Worm (Caenorhabditis elegans) whole organism, L3 larva: ENCODE data around the gene W03B1.9.

Experiments
- R02D3.7 ChIP-seq: fragments of 150-350 bp; optimal IDR thresholded peaks from 2 replicates; lab custom pipeline; 2014; ENCODE audit warnings: missing biosample characterization, missing genetic modification characterization
- ZK546.5 ChIP-seq: sonication (generic microtip); optimal IDR thresholded peaks from 2 replicates; lab custom pipeline; 2017; ENCODE audit warnings: missing biosample characterization, missing genetic modification characterization
- aly-2 ChIP-seq: fragments of 150-350 bp; optimal IDR thresholded peaks from 2 replicates; lab custom pipeline; 2014; ENCODE audit warnings: missing biosample characterization, missing genetic modification characterization
- ama-1 ChIP-seq: fragments of 150-350 bp; optimal IDR thresholded peaks from 2 replicates; lab custom pipeline; 2018
- ceh-16 ChIP-seq: sonication (generic microtip); optimal IDR thresholded peaks from 2 replicates; lab custom pipeline; 2017; ENCODE audit warnings: missing biosample characterization, missing genetic modification characterization
- ceh-28 ChIP-seq: fragments of 150-350 bp; optimal IDR thresholded peaks from 2 replicates; lab custom pipeline; 2014; ENCODE audit warnings: missing biosample characterization, missing genetic modification reagents, missing genetic modification characterization
- ceh-82 ChIP-seq: fragments of 150-350 bp; optimal IDR thresholded peaks from 2 replicates; lab custom pipeline; 2014; ENCODE audit warnings: missing biosample characterization, missing genetic modification characterization
- ceh-9 ChIP-seq: sonication (generic microtip); optimal IDR thresholded peaks from 2 replicates; lab custom pipeline; 2018; ENCODE audit warnings: missing biosample characterization, missing genetic modification characterization
- daf-12 ChIP-seq: fragments of 150-350 bp; optimal IDR thresholded peaks from 2 replicates; lab custom pipeline; 2014; ENCODE audit warnings: missing biosample characterization, missing genetic modification reagents, missing genetic modification characterization
- egl-27 ChIP-seq: sonication (generic microtip); optimal IDR thresholded peaks from 4 replicates; lab custom pipeline; 2017; ENCODE audit warnings: missing biosample characterization, missing genetic modification reagents, missing genetic modification characterization
- elt-1 ChIP-seq: fragments of 150-350 bp; optimal IDR thresholded peaks from 2 replicates; lab custom pipeline; 2014; ENCODE audit warnings: missing biosample characterization, missing genetic modification characterization
- elt-2 ChIP-seq: sonication (generic microtip); optimal IDR thresholded peaks from 2 replicates; lab custom pipeline; 2016; ENCODE audit warnings: missing genetic modification reagents, mild to moderate bottlenecking, missing genetic modification characterization, missing compliant biosample characterization
- elt-3 ChIP-seq, 3 experiments: fragments of 150-350 bp in 1 of 3; sonication (generic microtip) in 2 of 3; optimal IDR thresholded peaks; 2 replicates in 2 of 3; 4 replicates in 1 of 3; lab custom pipeline; 2014 to 2017; ENCODE audit warnings: missing biosample characterization in 3 of 3, missing genetic modification characterization in 3 of 3
- eor-1 ChIP-seq, 2 experiments: fragments of 150-350 bp; optimal IDR thresholded peaks; 2 replicates each; lab custom pipeline; 2014 to 2018; ENCODE audit warnings: missing biosample characterization in 2 of 2, missing genetic modification characterization in 2 of 2
- hmg-11 ChIP-seq: sonication (generic microtip); optimal IDR thresholded peaks from 2 replicates; lab custom pipeline; 2016; ENCODE audit warnings: missing genetic modification characterization, missing compliant biosample characterization
- jun-1 ChIP-seq: fragments of 150-350 bp; optimal IDR thresholded peaks from 2 replicates; lab custom pipeline; 2014; ENCODE audit warnings: missing biosample characterization, missing genetic modification reagents, missing genetic modification characterization
- lin-15B ChIP-seq: fragments of 150-350 bp; optimal IDR thresholded peaks from 2 replicates; lab custom pipeline; 2014; ENCODE audit warnings: missing biosample characterization, missing genetic modification characterization
- lin-39 ChIP-seq: fragments of 150-350 bp; optimal IDR thresholded peaks from 2 replicates; lab custom pipeline; 2018; ENCODE audit warnings: missing biosample characterization, missing genetic modification reagents, missing genetic modification characterization
- mdl-1 ChIP-seq: fragments of 150-350 bp; optimal IDR thresholded peaks from 2 replicates; lab custom pipeline; 2014; ENCODE audit warnings: missing biosample characterization, missing genetic modification characterization
- mml-1 ChIP-seq: fragments of 150-350 bp; sonication (generic microtip); optimal IDR thresholded peaks from 3 replicates; lab custom pipeline; 2014; ENCODE audit warnings: missing biosample characterization, missing genetic modification characterization
- nhr-12 ChIP-seq: fragments of 150-350 bp; optimal IDR thresholded peaks from 2 replicates; lab custom pipeline; 2014; ENCODE audit warnings: missing biosample characterization, missing genetic modification characterization
- nhr-23 ChIP-seq: fragments of 150-350 bp; optimal IDR thresholded peaks from 2 replicates; lab custom pipeline; 2014; ENCODE audit warnings: missing biosample characterization, missing genetic modification reagents, missing genetic modification characterization
- nhr-237 ChIP-seq: fragments of 150-350 bp; optimal IDR thresholded peaks from 2 replicates; lab custom pipeline; 2014; ENCODE audit warnings: missing biosample characterization, missing genetic modification characterization
- nhr-25 ChIP-seq: sonication (generic microtip); optimal IDR thresholded peaks from 2 replicates; lab custom pipeline; 2017; ENCODE audit warnings: missing biosample characterization, missing genetic modification characterization
- nhr-28 ChIP-seq: fragments of 150-350 bp; optimal IDR thresholded peaks from 2 replicates; lab custom pipeline; 2014; ENCODE audit warnings: missing biosample characterization, missing genetic modification characterization
- pqm-1 ChIP-seq: fragments of 150-350 bp; optimal IDR thresholded peaks from 2 replicates; lab custom pipeline; 2017; ENCODE audit warnings: missing biosample characterization, missing genetic modification characterization, inconsistent platforms
- snpc-4 ChIP-seq: fragments of 150-350 bp; optimal IDR thresholded peaks from 2 replicates; lab custom pipeline; 2014; ENCODE audit warnings: missing biosample characterization, missing genetic modification characterization
- tbx-2 ChIP-seq: sonication (generic microtip); optimal IDR thresholded peaks from 2 replicates; lab custom pipeline; 2016; ENCODE audit warnings: mild to moderate bottlenecking, missing genetic modification characterization, missing compliant biosample characterization
- zag-1 ChIP-seq: fragments of 150-350 bp; optimal IDR thresholded peaks from 2 replicates; lab custom pipeline; 2014; ENCODE audit warnings: missing biosample characterization, missing genetic modification characterization
- ztf-4 ChIP-seq: fragments of 150-350 bp; optimal IDR thresholded peaks from 2 replicates; lab custom pipeline; 2014; ENCODE audit warnings: missing biosample characterization, missing genetic modification characterization

The W03B1.9 gene

DNA sequence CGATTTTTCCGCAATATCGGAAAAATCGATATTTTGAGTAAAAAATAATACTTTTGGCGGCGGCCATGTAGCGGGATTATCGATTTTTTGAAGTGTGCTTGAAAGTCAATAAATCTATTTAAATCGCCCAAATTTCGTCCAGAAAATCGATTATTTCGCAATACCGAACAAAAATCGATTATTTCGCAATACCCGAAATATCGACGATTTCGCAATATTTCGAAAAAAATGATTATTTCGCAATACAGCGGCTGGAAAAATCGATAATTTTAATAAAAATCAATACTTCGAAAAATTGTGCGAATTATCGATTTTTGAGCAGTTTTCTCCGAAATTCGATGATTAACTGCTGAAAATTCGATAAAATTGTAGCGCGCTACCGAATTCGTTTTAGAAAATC, 38.7 kb downstream of the W03B1.9 start:
- TF ChIP-seq ceh-16 (tag; lab: Kevin White, UChicago) (no peak), elt-2 (tag; lab: Kevin White, UChicago) (no peak), ceh-9 (tag; lab: Kevin White, UChicago) (no peak), eor-1 (tag; optimal IDR thresholded peaks at IDR 0.05; lab: Kevin White, UChicago) (no peak), nhr-23 (tag; lab: Kevin White, UChicago) (no peak)

DNA sequence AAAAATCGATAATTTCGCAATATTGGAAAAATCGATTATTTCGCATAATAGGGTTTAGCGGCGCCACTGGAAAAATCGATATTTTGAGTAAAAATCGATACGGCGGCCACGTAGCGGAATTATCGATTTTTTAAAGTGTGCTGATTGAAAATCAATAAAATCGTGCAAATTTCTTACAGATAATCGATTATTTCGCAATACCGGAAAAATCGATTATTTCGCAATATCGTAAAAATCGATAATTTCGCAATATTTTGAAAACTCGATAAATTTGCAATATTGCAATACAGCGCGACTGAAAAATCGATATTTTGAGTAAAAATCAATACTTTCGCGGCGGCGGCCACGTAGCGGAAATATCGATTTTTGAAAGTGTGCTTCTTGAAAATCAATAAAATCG, 39.1 kb downstream of the W03B1.9 start:
- TF ChIP-seq tbx-2 (tag; lab: Kevin White, UChicago): no peak
- peak; percentile 96 for TF ChIP-seq ceh-28 (tag; lab: Kevin White, UChicago)

DNA sequence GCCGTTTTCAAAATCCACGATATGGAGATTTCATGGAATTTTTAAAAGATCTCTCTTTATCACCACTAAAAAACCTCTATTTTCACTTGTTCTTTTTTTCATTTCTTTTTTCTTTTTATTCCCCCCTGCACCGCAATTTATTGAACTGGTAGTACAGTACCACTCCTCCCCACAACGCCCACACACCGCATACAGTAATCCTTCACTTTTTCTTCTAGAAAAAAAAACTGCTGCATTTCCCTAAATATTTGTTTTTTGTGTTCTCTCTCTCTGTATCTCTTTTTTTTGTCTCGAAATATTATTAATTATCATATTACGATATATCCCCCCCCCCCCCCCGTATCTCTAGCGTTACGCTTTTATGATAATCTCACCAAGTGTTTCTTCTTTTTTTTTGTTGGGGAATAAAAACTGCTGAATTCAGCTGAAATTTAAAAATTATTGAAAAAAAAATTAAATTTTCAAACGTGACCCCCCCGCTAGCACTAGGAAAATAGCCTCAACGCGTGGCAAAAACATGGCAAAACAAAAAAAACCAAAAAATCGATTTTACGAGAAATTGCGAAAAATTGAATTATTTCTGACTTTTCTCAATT, 39.9 kb downstream of the W03B1.9 start, which contains the start of gene Y24D9B.1:
Gene Y24D9B.1, plus strand, starts transcription at position 546 of the 596 bp plus-strand sequence.
- no peak for TF ChIP-seq nhr-237 (tag; lab: Kevin White, UChicago)
- no peak for TF ChIP-seq jun-1 (tag; lab: Kevin White, UChicago)
- TF ChIP-seq nhr-12: no peak
- no peak for TF ChIP-seq egl-27 (tag; lab: Kevin White, UChicago)
- no peak for TF ChIP-seq ceh-82 (tag; lab: Kevin White, UChicago)
- TF ChIP-seq elt-3 (tag; optimal IDR thresholded peaks at IDR 0.05; lab: Kevin White, UChicago): no peak
- no peak for TF ChIP-seq pqm-1 (tag; lab: Kevin White, UChicago)
- no peak for TF ChIP-seq hmg-11 (tag; lab: Kevin White, UChicago)
- no peak for TF ChIP-seq lin-15B (tag; lab: Kevin White, UChicago)
- no peak for TF ChIP-seq nhr-28 (tag; lab: Kevin White, UChicago)
- TF ChIP-seq mdl-1 (tag; lab: Kevin White, UChicago): no peak
- TF ChIP-seq zag-1: no peak
- no peak for TF ChIP-seq elt-1
- no peak for TF ChIP-seq ama-1 (lab: Kevin White, UChicago)
- no peak for TF ChIP-seq R02D3.7 (tag; lab: Kevin White, UChicago)
- no peak for TF ChIP-seq mml-1 (tag; lab: Kevin White, UChicago)
- no peak for TF ChIP-seq snpc-4
- no peak for TF ChIP-seq nhr-23 (tag; lab: Kevin White, UChicago)
- no peak for TF ChIP-seq daf-12 (tag; lab: Kevin White, UChicago)
- no peak for TF ChIP-seq aly-2 (tag; lab: Kevin White, UChicago)

DNA sequence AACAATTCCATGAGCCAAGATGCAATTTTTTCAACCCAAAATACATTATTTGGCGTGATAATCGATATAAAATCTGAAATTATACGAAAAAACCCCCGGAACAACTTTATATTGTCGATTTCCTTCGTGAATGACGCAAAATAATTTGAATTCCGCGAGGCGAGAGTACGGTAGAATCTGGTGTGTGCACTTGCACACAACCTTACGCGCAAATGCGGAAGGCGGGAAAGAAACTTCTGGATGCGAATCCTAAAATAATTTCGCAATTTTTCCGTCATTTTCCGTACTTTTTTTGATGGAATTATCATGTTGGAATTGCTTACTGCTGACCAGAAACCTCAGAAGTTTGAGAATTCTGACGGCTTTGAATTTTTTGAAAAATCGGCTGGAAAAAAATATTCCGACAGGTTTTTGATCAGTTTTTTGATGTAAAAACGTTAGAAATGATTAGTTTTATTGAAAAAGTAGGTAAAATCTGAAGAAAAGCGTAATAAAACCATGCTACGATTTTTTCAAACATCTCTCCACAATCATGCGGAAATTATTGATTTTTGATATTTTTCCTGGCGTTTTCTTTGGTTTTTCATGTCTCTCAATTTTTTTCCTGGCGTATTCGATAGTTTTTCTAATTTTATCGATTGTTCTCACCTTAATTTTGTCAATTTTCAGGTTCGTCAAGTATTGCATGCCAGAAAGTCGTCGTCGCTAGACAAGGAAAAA, 49.4 kb downstream of the W03B1.9 start, which contains the start of gene set-9:
Gene set-9, plus strand, starts transcription at position 670 of the 720 bp plus-strand sequence.
- TF ChIP-seq elt-2 (tag; lab: Kevin White, UChicago) (no peak), mdl-1 (tag; lab: Kevin White, UChicago) (no peak), nhr-23 (tag; lab: Kevin White, UChicago) (no peak), nhr-25 (tag; lab: Kevin White, UChicago) (no peak)

DNA sequence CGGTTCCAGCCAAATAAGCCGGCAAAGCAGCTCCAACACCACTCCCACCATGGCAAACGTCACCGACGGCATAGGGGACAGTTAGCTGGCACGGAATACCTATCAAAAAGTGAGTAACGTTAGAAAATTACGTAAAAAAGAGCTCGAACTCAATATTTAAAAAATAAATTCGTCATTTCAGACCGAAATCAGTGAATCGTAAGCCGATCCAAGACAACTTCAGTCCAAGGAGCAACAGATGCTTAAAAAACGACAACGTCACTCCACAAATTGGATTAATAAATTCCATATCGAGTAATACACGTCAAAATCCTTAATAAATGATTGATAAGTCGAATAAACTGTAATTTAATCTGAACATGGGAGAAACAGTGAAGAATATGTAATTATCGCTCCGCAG, 50.5 kb downstream of the W03B1.9 start:
- TF ChIP-seq mdl-1 (tag; lab: Kevin White, UChicago) (no peak), lin-39 (tag; lab: Kevin White, UChicago) (no peak), ztf-4 (no peak), mml-1 (tag; lab: Kevin White, UChicago) (no peak), nhr-25 (tag; lab: Kevin White, UChicago) (no peak), daf-12 (tag; lab: Kevin White, UChicago) (no peak), hmg-11 (tag; lab: Kevin White, UChicago) (no peak), ZK546.5 (no peak), pqm-1 (tag; lab: Kevin White, UChicago) (no peak)
